Fruit fly (Drosophila melanogaster) whole organism, embryonic: ENCODE measurements around the gene CG7497.

Source experiments
- Adf1 ChIP-seq: fragments of 200-800 bp; sonication (Bioruptor generic); IDR thresholded peaks from 2 replicates; pipeline ENCODE4 v1.3.6; 2022; ENCODE audit warnings: missing biosample characterization, missing genetic modification characterization
- Awh ChIP-seq: fragments of 200-800 bp; sonication (Bioruptor generic); IDR thresholded peaks from 2 replicates; pipeline ENCODE4, ENCODE4 v1.3.6; 2022; ENCODE audit warnings: missing biosample characterization, missing genetic modification characterization
- Bgb ChIP-seq: fragments of 200-800 bp; sonication (Bioruptor generic); IDR thresholded peaks from 2 replicates; pipeline ENCODE4 v1.3.6; 2022; ENCODE audit warnings: missing biosample characterization, missing genetic modification characterization; ENCODE audit not compliant: partially characterized antibody
- CG10209 ChIP-seq: fragments of 200-800 bp; sonication (Bioruptor generic); optimal IDR thresholded peaks from 3 replicates; lab custom pipeline; 2017; ENCODE audit warnings: missing biosample characterization, mild to moderate bottlenecking, missing genetic modification characterization, missing genetic modification reagents
- CG10543 ChIP-seq: fragments of 200-800 bp; sonication (Bioruptor generic); optimal IDR thresholded peaks from 3 replicates; lab custom pipeline; 2017; ENCODE audit warnings: missing biosample characterization, mild to moderate bottlenecking, missing genetic modification characterization, moderate library complexity
- CG11504 ChIP-seq: fragments of 200-800 bp; sonication (Bioruptor generic); optimal IDR thresholded peaks from 3 replicates; lab custom pipeline; 2019; ENCODE audit warnings: missing biosample characterization, mild to moderate bottlenecking, missing genetic modification characterization, moderate library complexity
- CG12299 ChIP-seq: fragments of 200-800 bp; sonication (Bioruptor generic); optimal IDR thresholded peaks from 2 replicates; lab custom pipeline; 2018; ENCODE audit warnings: missing biosample characterization, mild to moderate bottlenecking, missing genetic modification characterization
- CG12769 ChIP-seq: fragments of 200-800 bp; sonication (Bioruptor generic); optimal IDR thresholded peaks from 2 replicates; lab custom pipeline; 2019; ENCODE audit warnings: missing biosample characterization, mild to moderate bottlenecking, missing genetic modification characterization, moderate library complexity
- CG13894 ChIP-seq: fragments of 200-800 bp; sonication (Bioruptor generic); optimal IDR thresholded peaks from 3 replicates; lab custom pipeline; 2018; ENCODE audit warnings: missing biosample characterization, mild to moderate bottlenecking, missing genetic modification characterization, moderate library complexity
- CG14050 ChIP-seq: fragments of 200-800 bp; sonication (Bioruptor generic); IDR thresholded peaks from 3 replicates; pipeline ENCODE4 v1.3.6; 2022; ENCODE audit warnings: missing biosample characterization, missing genetic modification characterization
- CG14667 ChIP-seq: fragments of 200-800 bp; sonication (Bioruptor generic); IDR thresholded peaks from 2 replicates; pipeline ENCODE4 v1.3.6; 2022; ENCODE audit warnings: missing biosample characterization, missing genetic modification characterization
- CG14710 ChIP-seq: fragments of 200-800 bp; sonication (Bioruptor generic); optimal IDR thresholded peaks from 3 replicates; lab custom pipeline; 2019; ENCODE audit warnings: missing biosample characterization, mild to moderate bottlenecking, missing genetic modification characterization, moderate library complexity
- CG15479 ChIP-seq: fragments of 200-800 bp; sonication (Bioruptor generic); optimal IDR thresholded peaks from 3 replicates; lab custom pipeline; 2019; ENCODE audit warnings: missing biosample characterization, mild to moderate bottlenecking, missing genetic modification characterization, moderate library complexity
- CG17568 ChIP-seq: fragments of 200-800 bp; sonication (Bioruptor generic); optimal IDR thresholded peaks from 2 replicates; lab custom pipeline; 2018; ENCODE audit warnings: missing biosample characterization, mild to moderate bottlenecking, missing genetic modification characterization, moderate library complexity
- CG18476 ChIP-seq: fragments of 200-800 bp; sonication (Bioruptor generic); optimal IDR thresholded peaks from 2 replicates; lab custom pipeline; 2016; ENCODE audit warnings: missing biosample characterization, mild to moderate bottlenecking, missing genetic modification characterization
- CG2116 ChIP-seq: fragments of 200-800 bp; sonication (Bioruptor generic); optimal IDR thresholded peaks from 3 replicates; lab custom pipeline; 2018; ENCODE audit warnings: missing biosample characterization, mild to moderate bottlenecking, missing genetic modification characterization
- CG2199 ChIP-seq: fragments of 200-800 bp; sonication (Bioruptor generic); IDR thresholded peaks from 3 replicates; pipeline ENCODE4 v1.3.6; 2022; ENCODE audit warnings: missing biosample characterization, missing genetic modification characterization
- CG2875 ChIP-seq: fragments of 200-800 bp; sonication (Bioruptor generic); optimal IDR thresholded peaks from 2 replicates; lab custom pipeline; 2017; ENCODE audit warnings: missing biosample characterization, mild to moderate bottlenecking, missing genetic modification characterization, missing genetic modification reagents
- CG4617 ChIP-seq: fragments of 200-800 bp; sonication (Bioruptor generic); optimal IDR thresholded peaks from 3 replicates; lab custom pipeline; 2016; ENCODE audit warnings: missing biosample characterization, missing genetic modification characterization, borderline replicate concordance
- CG4707 ChIP-seq: fragments of 200-800 bp; sonication (Bioruptor generic); optimal IDR thresholded peaks from 2 replicates; lab custom pipeline; 2018; ENCODE audit warnings: missing biosample characterization, mild to moderate bottlenecking, missing genetic modification characterization, moderate library complexity
- CG5180 ChIP-seq: fragments of 200-800 bp; sonication (Bioruptor generic); optimal IDR thresholded peaks from 3 replicates; lab custom pipeline; 2017; ENCODE audit warnings: missing biosample characterization, missing genetic modification characterization, mild to moderate bottlenecking, moderate library complexity, missing genetic modification reagents
- CG6654 ChIP-seq: fragments of 200-800 bp; sonication (Bioruptor generic); optimal IDR thresholded peaks from 2 replicates; lab custom pipeline; 2017; ENCODE audit warnings: missing biosample characterization, mild to moderate bottlenecking, missing genetic modification characterization
- CG7357 ChIP-seq: fragments of 200-800 bp; sonication (Bioruptor generic); IDR thresholded peaks from 3 replicates; pipeline ENCODE4 v1.3.6; 2022; ENCODE audit warnings: missing biosample characterization, missing genetic modification characterization
- CoRest ChIP-seq: fragments of 200-800 bp; sonication (Bioruptor generic); optimal IDR thresholded peaks from 3 replicates; lab custom pipeline; 2018; ENCODE audit warnings: missing biosample characterization, mild to moderate bottlenecking, missing genetic modification characterization, moderate library complexity
- Fer3 ChIP-seq: fragments of 200-800 bp; sonication (Bioruptor generic); optimal IDR thresholded peaks from 2 replicates; lab custom pipeline; 2018; ENCODE audit warnings: missing biosample characterization, mild to moderate bottlenecking, missing genetic modification characterization, moderate library complexity
- Hey ChIP-seq: fragments of 200-800 bp; sonication (Bioruptor generic); optimal IDR thresholded peaks from 3 replicates; lab custom pipeline; 2018; ENCODE audit warnings: missing biosample characterization, mild to moderate bottlenecking, missing genetic modification characterization
- Nf-YA ChIP-seq: fragments of 200-800 bp; sonication (Bioruptor generic); IDR thresholded peaks from 2 replicates; pipeline ENCODE4 v1.3.6; 2022; ENCODE audit warnings: missing biosample characterization, missing genetic modification characterization
- bigmax ChIP-seq: fragments of 200-800 bp; sonication (Bioruptor generic); optimal IDR thresholded peaks from 2 replicates; lab custom pipeline; 2018; ENCODE audit warnings: missing biosample characterization, mild to moderate bottlenecking, missing genetic modification characterization
- bowl ChIP-seq: fragments of 200-800 bp; sonication (Bioruptor generic); IDR thresholded peaks from 2 replicates; pipeline ENCODE4 v1.3.6; 2022; ENCODE audit warnings: missing biosample characterization, missing genetic modification characterization
- cas ChIP-seq: fragments of 200-800 bp; sonication (Bioruptor generic); IDR thresholded peaks from 2 replicates; pipeline ENCODE4 v1.3.6; 2022; ENCODE audit warnings: missing biosample characterization, missing genetic modification characterization
- dm ChIP-seq: fragments of 200-800 bp; sonication (Bioruptor generic); optimal IDR thresholded peaks from 3 replicates; lab custom pipeline; 2016; ENCODE audit warnings: missing biosample characterization, missing genetic modification characterization
- ewg ChIP-seq: fragments of 200-800 bp; sonication (Bioruptor generic); optimal IDR thresholded peaks from 3 replicates; lab custom pipeline; 2017; ENCODE audit warnings: mild to moderate bottlenecking, missing biosample characterization, missing genetic modification reagents, missing genetic modification characterization
- fd96Cb ChIP-seq: fragments of 200-800 bp; sonication (Bioruptor generic); optimal IDR thresholded peaks from 2 replicates; lab custom pipeline; 2018; ENCODE audit warnings: missing biosample characterization, mild to moderate bottlenecking, missing genetic modification characterization, moderate library complexity
- hb ChIP-seq: fragments of 200-800 bp; sonication (Bioruptor generic); IDR thresholded peaks from 3 replicates; pipeline ENCODE4 v1.3.6; 2022; ENCODE audit warnings: missing biosample characterization, missing genetic modification characterization; ENCODE audit not compliant: partially characterized antibody
- lab ChIP-seq: fragments of 200-800 bp; sonication (Bioruptor generic); optimal IDR thresholded peaks from 3 replicates; lab custom pipeline; 2017; ENCODE audit warnings: missing biosample characterization, missing genetic modification characterization, mild to moderate bottlenecking, moderate library complexity, missing genetic modification reagents
- lbe ChIP-seq: fragments of 200-800 bp; sonication (Bioruptor generic); optimal IDR thresholded peaks from 2 replicates; lab custom pipeline; 2016; ENCODE audit warnings: missing biosample characterization, mild to moderate bottlenecking, missing genetic modification characterization
- lmd ChIP-seq: fragments of 200-800 bp; sonication (Bioruptor generic); IDR thresholded peaks from 2 replicates; pipeline ENCODE4 v1.3.6; 2022; ENCODE audit warnings: missing biosample characterization, missing genetic modification characterization
- otp ChIP-seq: fragments of 200-800 bp; sonication (Bioruptor generic); IDR thresholded peaks from 3 replicates; pipeline ENCODE4, ENCODE4 v1.3.6; 2022; ENCODE audit warnings: missing biosample characterization, missing genetic modification characterization
- prd ChIP-seq, 3 experiments: fragments of >200 bp in 2 of 3; fragments of 200-800 bp in 1 of 3; sonication (Bioruptor generic) in 1 of 3; optimal IDR thresholded peaks in 2 of 3; IDR thresholded peaks in 1 of 3; 2 replicates in 2 of 3; 3 replicates in 1 of 3; pipeline versions ENCODE4 v1.3.6 to Lab custom; 2017 to 2022; ENCODE audit warnings: missing biosample characterization in 1 of 3, missing genetic modification characterization in 1 of 3
- pros ChIP-seq: fragments of 200-800 bp; sonication (Bioruptor generic); optimal IDR thresholded peaks from 3 replicates; lab custom pipeline; 2019; ENCODE audit warnings: missing biosample characterization, mild to moderate bottlenecking, missing genetic modification characterization, moderate library complexity
- row ChIP-seq: fragments of 200-800 bp; sonication (Bioruptor generic); IDR thresholded peaks from 3 replicates; pipeline ENCODE4 v1.3.6; 2022; ENCODE audit warnings: missing biosample characterization, missing genetic modification characterization
- sob ChIP-seq: fragments of 200-800 bp; sonication (Bioruptor generic); IDR thresholded peaks from 2 replicates; pipeline ENCODE4 v1.3.6; 2022; ENCODE audit warnings: missing biosample characterization, missing genetic modification characterization
- sr ChIP-seq: fragments of 200-800 bp; sonication (Bioruptor generic); IDR thresholded peaks from 3 replicates; pipeline ENCODE4 v1.3.6; 2022; ENCODE audit warnings: missing biosample characterization, missing genetic modification characterization
- tio ChIP-seq: fragments of 200-800 bp; sonication (Bioruptor generic); optimal IDR thresholded peaks from 2 replicates; lab custom pipeline; 2017; ENCODE audit warnings: missing biosample characterization, missing genetic modification characterization, inconsistent platforms
- toy ChIP-seq: fragments of 200-800 bp; sonication (Bioruptor generic); IDR thresholded peaks from 2 replicates; pipeline ENCODE4 v1.3.6; 2022; ENCODE audit warnings: missing biosample characterization, missing genetic modification characterization
- zfh1 ChIP-seq: fragments of 200-800 bp; sonication (Bioruptor generic); IDR thresholded peaks from 3 replicates; pipeline ENCODE4 v1.3.6; 2022; ENCODE audit warnings: missing biosample characterization, missing genetic modification characterization

Gene CG7497

DNA sequence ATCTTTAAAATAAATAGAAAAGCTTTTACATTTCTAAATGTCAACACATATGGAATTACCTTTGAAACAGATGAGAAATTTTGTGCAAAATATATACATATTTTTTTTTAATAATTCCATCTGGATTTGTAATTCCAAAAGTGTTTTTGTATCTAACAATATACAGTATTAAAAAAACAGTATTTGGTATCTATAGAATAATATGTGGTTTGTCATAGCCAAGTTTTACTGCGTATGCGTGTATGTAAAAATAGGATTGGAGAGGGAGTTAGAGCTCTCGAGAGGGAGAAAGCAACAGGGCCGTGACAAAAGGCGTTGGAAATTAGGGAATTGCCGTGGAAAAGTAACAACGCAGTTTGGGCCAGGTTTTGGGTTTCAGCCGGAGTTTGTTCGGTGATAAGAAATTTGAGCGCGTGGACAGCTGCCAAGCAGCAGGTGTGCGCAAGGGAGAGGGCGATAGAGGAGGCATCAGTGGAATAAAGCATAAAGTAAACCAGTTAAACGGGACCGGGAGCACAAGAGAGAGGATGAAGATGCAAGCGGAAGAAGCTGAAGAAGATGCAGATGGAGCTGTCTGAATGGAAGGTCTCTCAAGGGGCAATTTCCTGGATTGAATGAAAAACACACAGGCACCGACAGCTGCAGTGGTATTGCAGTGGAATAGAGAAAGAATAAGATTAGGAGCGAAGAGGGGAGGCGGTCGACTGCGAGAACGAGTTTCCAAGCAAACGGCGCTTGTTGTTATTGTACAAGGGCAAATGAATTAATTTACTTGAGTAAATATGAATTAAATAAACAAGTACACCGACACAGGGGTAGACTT is 19.8 kb downstream of the CG7497 start (continued):
- TF ChIP-seq zfh1 (GFP tag; lab: Robert Waterston, UW), result peak; percentile 78
- no peak for TF ChIP-seq ewg (GFP tag; lab: Kevin White, UChicago)
- peak; percentile 91 for TF ChIP-seq CG10543
- peak; percentile 12 for TF ChIP-seq CG18476 (GFP tag; lab: Kevin White, UChicago)
- TF ChIP-seq tio (GFP tag; lab: Kevin White, UChicago), result no peak
- TF ChIP-seq CG14667 (GFP tag; lab: Robert Waterston, UW), result peak; percentile 43; the same call in 1 of the 2 replicates
- TF ChIP-seq CG13894 (tag; lab: Kevin White, UChicago), result peak; percentile 59
- TF ChIP-seq dm (GFP tag; lab: Kevin White, UChicago), result no peak
- peak; percentile 75 for TF ChIP-seq CG2875 (GFP tag; lab: Kevin White, UChicago)
- peak; percentile 91 for TF ChIP-seq lab
- no peak for TF ChIP-seq prd (optimal IDR thresholded peaks at IDR 0.05; lab: Kevin White, UChicago)
- peak; percentile 31; the same call in 2 of the 3 replicates for TF ChIP-seq prd (GFP tag; IDR thresholded peaks at IDR 0.05; lab: Robert Waterston, UW)
- no peak for TF ChIP-seq Adf1
- TF ChIP-seq CG10209, result no peak
- TF ChIP-seq pros, result peak; percentile 81
- peak; percentile 55 for TF ChIP-seq CG11504 (tag; lab: Kevin White, UChicago)
- no peak for TF ChIP-seq CG4707 (GFP tag; lab: Kevin White, UChicago)
- TF ChIP-seq CG5180 (GFP tag; lab: Kevin White, UChicago), result peak; percentile 64
- peak; percentile 47; the same call in 1 of the 2 replicates for TF ChIP-seq cas
- peak; percentile 66 for TF ChIP-seq CG17568 (GFP tag; lab: Kevin White, UChicago)
- peak; percentile 61; the same call in 1 of the 2 replicates for TF ChIP-seq toy (GFP tag; lab: Robert Waterston, UW)
- TF ChIP-seq hb, result no peak
- TF ChIP-seq Awh (GFP tag; lab: Robert Waterston, UW), result peak; percentile 83
- peak; percentile 39 for TF ChIP-seq Fer3 (tag; lab: Kevin White, UChicago)
- TF ChIP-seq sr, result peak; percentile 69; the same call in 2 of the 3 replicates
- no peak for TF ChIP-seq CG2116
- TF ChIP-seq sob (GFP tag; lab: Robert Waterston, UW), result peak; percentile 85
- peak; percentile 31 for TF ChIP-seq fd96Cb (tag; lab: Kevin White, UChicago)
- TF ChIP-seq row, result peak; percentile 26; the same call in 1 of the 3 replicates
- 0 out of 3 replicates have a peak, but pooled peaks have one; percentile 6 for TF ChIP-seq CG7357 (GFP tag; lab: Robert Waterston, UW)
- peak; percentile 3 for TF ChIP-seq CG15479 (GFP tag; lab: Kevin White, UChicago)
- TF ChIP-seq Nf-YA (GFP tag; lab: Robert Waterston, UW), result peak; percentile 72
- TF ChIP-seq CG14710 (tag; lab: Kevin White, UChicago), result peak; percentile 47
- TF ChIP-seq CG6654 (GFP tag; lab: Kevin White, UChicago), result peak; percentile 14
- peak; percentile 88 for TF ChIP-seq lbe (GFP tag; lab: Kevin White, UChicago)
- peak; percentile 66 for TF ChIP-seq CG12769 (tag; lab: Kevin White, UChicago)
- peak; percentile 30; the same call in 1 of the 2 replicates for TF ChIP-seq lmd (GFP tag; lab: Robert Waterston, UW)
- peak; percentile 16; the same call in 1 of the 2 replicates for TF ChIP-seq Bgb (GFP tag; lab: Robert Waterston, UW)
- TF ChIP-seq Hey, result no peak
- TF ChIP-seq CG4617 (GFP tag; lab: Kevin White, UChicago), result no peak
- peak; percentile 54; the same call in 1 of the 3 replicates for TF ChIP-seq CG2199 (GFP tag; lab: Robert Waterston, UW)
- TF ChIP-seq CoRest, result peak; percentile 8
- no peak for TF ChIP-seq CG14050 (GFP tag; lab: Robert Waterston, UW)
- no peak for TF ChIP-seq bowl (GFP tag; lab: Robert Waterston, UW)
- no peak for TF ChIP-seq bigmax
- 0 out of 3 replicates have a peak, but pooled peaks have one; percentile 12 for TF ChIP-seq otp
- peak; percentile 48 for TF ChIP-seq CG12299
